Fruit fly (Drosophila melanogaster) whole organism, prepupa: ENCODE measurements around the gene Saf-B.

Source experiments
- Eip75B ChIP-seq: fragments of 200-800 bp; sonication (Bioruptor generic); optimal IDR thresholded peaks from 3 replicates; lab custom pipeline; 2016; ENCODE audit warnings: missing biosample characterization, missing genetic modification characterization
- Eip78C ChIP-seq: fragments of 200-800 bp; sonication (Bioruptor generic); peaks from one replicate; lab custom pipeline; 2016; ENCODE audit warnings: missing biosample characterization, missing genetic modification characterization
- Gug ChIP-seq: fragments of 200-800 bp; sonication (Bioruptor generic); IDR thresholded peaks from 2 replicates; pipeline ENCODE4 v1.3.6; 2022; ENCODE audit warnings: missing biosample characterization, missing genetic modification characterization
- Lpt ChIP-seq: fragments of 200-800 bp; sonication (Bioruptor generic); optimal IDR thresholded peaks from 3 replicates; lab custom pipeline; 2016; ENCODE audit warnings: missing biosample characterization, missing genetic modification characterization
- spab ChIP-seq: fragments of 200-800 bp; sonication (Bioruptor generic); optimal IDR thresholded peaks from 2 replicates; lab custom pipeline; 2017; ENCODE audit warnings: missing biosample characterization, mild to moderate bottlenecking, missing genetic modification characterization, missing genetic modification reagents
- vri ChIP-seq: fragments of 200-800 bp; sonication (Bioruptor generic); optimal IDR thresholded peaks from 3 replicates; lab custom pipeline; 2016; ENCODE audit warnings: missing biosample characterization, mild to moderate bottlenecking, missing genetic modification characterization

- TF ChIP-seq vri (GFP tag; lab: Kevin White, UChicago) = no peak
- no peak for TF ChIP-seq spab (GFP tag; lab: Kevin White, UChicago)
- no peak for TF ChIP-seq Eip78C (GFP tag; lab: Kevin White, UChicago)
- no peak for TF ChIP-seq Gug (GFP tag; lab: Robert Waterston, UW)
- no peak for TF ChIP-seq Lpt (GFP tag; lab: Kevin White, UChicago)
- no peak for TF ChIP-seq Eip75B (GFP tag; lab: Kevin White, UChicago)
These were observed 40.2 kb downstream of the Saf-B start, which contains the start of gene CAH4 for dm6 chr3R:24857459-24857858.
